Worm (Caenorhabditis elegans): ENCODE results near the gene zhit-2.
A peak's percentile ranks its signal among the peaks of the same experiment; 100 is the strongest.

The zhit-2 gene

ce11 chrIII:4269220-4269935 is 25.2 kb upstream of the zhit-2 start, which contains the start of the genes sftb-1 and R10E4.1 (continued):
- TF ChIP-seq nfya-2 (GFP tag; IDR thresholded peaks at IDR 0.05) (no peak), tbx-9 (tag; optimal IDR thresholded peaks at IDR 0.05; ENCODE audit: borderline replicate concordance) (no peak), ceh-58 (GFP tag; IDR thresholded peaks at IDR 0.05) (no peak), somi-1 (GFP tag; optimal IDR thresholded peaks at IDR 0.05) (no peak), die-1 (tag; optimal IDR thresholded peaks at IDR 0.05) (no peak), Y53G8AR.9 (GFP tag; conservative IDR thresholded peaks at IDR 0.05) (no peak), lin-54 (GFP tag; optimal IDR thresholded peaks at IDR 0.05) (peak; percentile 59)

- no peak for TF ChIP-seq snpc-1.3 (tag; optimal IDR thresholded peaks at IDR 0.05; ENCODE audit: insufficient read depth)
- TF ChIP-seq madf-8 (GFP tag; conservative IDR thresholded peaks at IDR 0.05): no peak
- TF ChIP-seq egrh-3 (GFP tag; IDR thresholded peaks at IDR 0.05): no peak
- no peak for TF ChIP-seq F52B5.7 (tag; optimal IDR thresholded peaks at IDR 0.05)
- TF ChIP-seq tbp1 (GFP tag; optimal IDR thresholded peaks at IDR 0.05): no peak
- no peak for TF ChIP-seq F23B12.7 (tag; optimal IDR thresholded peaks at IDR 0.05; ENCODE audit: insufficient read depth)
- TF ChIP-seq dpff-1 (tag; optimal IDR thresholded peaks at IDR 0.05): no peak
- TF ChIP-seq nfya-2 (GFP tag; IDR thresholded peaks at IDR 0.05): no peak
- TF ChIP-seq hlh-26 (GFP tag; conservative IDR thresholded peaks at IDR 0.05): no peak
- TF ChIP-seq dox-1 (GFP tag; IDR thresholded peaks at IDR 0.05): no peak
- TF ChIP-seq nfya-1 (tag; optimal IDR thresholded peaks at IDR 0.05; ENCODE audit: borderline replicate concordance, insufficient read depth): no peak
- no peak for TF ChIP-seq nhr-120 (GFP tag; IDR thresholded peaks at IDR 0.05)
- TF ChIP-seq ztf-6 (GFP tag; IDR thresholded peaks at IDR 0.05): no peak
- no peak for TF ChIP-seq hlh-12 (tag; optimal IDR thresholded peaks at IDR 0.05)
- no peak for TF ChIP-seq hmg-20 (GFP tag; IDR thresholded peaks at IDR 0.05)
- TF ChIP-seq lag-1 (GFP tag; IDR thresholded peaks at IDR 0.05): no peak
- no peak for TF ChIP-seq Y95B8A.8 (GFP tag; IDR thresholded peaks at IDR 0.05)
These were observed 21.7 kb upstream of the zhit-2 start for ce11 chrIII:4265892-4266291.

- TF ChIP-seq snpc-4 (GFP tag; optimal IDR thresholded peaks at IDR 0.05) (no peak), snpc-4 (tag; optimal IDR thresholded peaks at IDR 0.05) (no peak), ztf-3 (GFP tag; optimal IDR thresholded peaks at IDR 0.05) (no peak), F33H1.4 (GFP tag; IDR thresholded peaks at IDR 0.05) (no peak), die-1 (tag; optimal IDR thresholded peaks at IDR 0.05) (no peak), let-607 (tag; optimal IDR thresholded peaks at IDR 0.05) (no peak), cebp-1 (GFP tag; IDR thresholded peaks at IDR 0.05) (no peak), cebp-1 (tag; optimal IDR thresholded peaks at IDR 0.05) (no peak), B0261.1 (tag; optimal IDR thresholded peaks at IDR 0.05) (no peak), dpff-1 (tag; optimal IDR thresholded peaks at IDR 0.05) (no peak), egl-18 (GFP tag; IDR thresholded peaks at IDR 0.05) (no peak), mel-28 (tag; optimal IDR thresholded peaks at IDR 0.05; ENCODE audit: borderline replicate concordance) (no peak), zim-3 (tag; optimal IDR thresholded peaks at IDR 0.05) (no peak), ama-1 (optimal IDR thresholded peaks at IDR 0.05) (no peak), ama-1 (GFP tag; optimal IDR thresholded peaks at IDR 0.05) (no peak), tbp1 (GFP tag; optimal IDR thresholded peaks at IDR 0.05) (no peak), cebp-2 (GFP tag; IDR thresholded peaks at IDR 0.05) (no peak), nhr-179 (tag; optimal IDR thresholded peaks at IDR 0.05) (no peak), hmg-1.2 (GFP tag; IDR thresholded peaks at IDR 0.05) (no peak), hmg-20 (GFP tag; IDR thresholded peaks at IDR 0.05) (no peak), Y53F4B.3 (GFP tag; IDR thresholded peaks at IDR 0.05) (no peak)
These were observed 18.9 kb upstream of the zhit-2 start, which contains the start of gene T08A11.1 for ce11 chrIII:4263048-4263447. TSS of gene T08A11.1 (minus strand) at chrIII:4263148.

All from whole organism, young adult.